Fruit fly (Drosophila melanogaster): ENCODE data around the gene Gyc89Db.

Gene Gyc89Db

DNA sequence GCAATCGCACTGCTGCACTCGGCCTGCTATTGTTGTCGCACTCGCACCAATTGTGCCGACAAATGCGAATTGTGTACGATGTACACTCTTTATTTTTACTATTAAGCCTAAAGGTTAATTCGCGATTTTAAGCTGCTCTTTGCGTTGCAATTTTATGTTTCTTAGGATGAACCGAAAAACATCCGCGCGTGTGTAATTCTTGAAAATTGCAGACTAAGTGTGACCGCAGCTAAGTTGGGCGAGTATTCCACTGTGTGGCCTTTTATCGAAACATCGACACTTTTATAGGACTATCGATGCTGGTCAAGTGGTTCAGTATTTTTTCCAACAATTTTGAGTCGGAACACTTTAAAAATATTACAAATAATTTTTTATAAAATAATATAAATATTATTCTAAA is 23.3 kb upstream of the Gyc89Db start, which contains the start of gene Pak3 (continued):
- TF ChIP-seq CG10979 (tag; optimal IDR thresholded peaks at IDR 0.05), result no peak
- no peak for TF ChIP-seq corto (GFP tag; optimal IDR thresholded peaks at IDR 0.05)
- no peak for TF ChIP-seq otp (GFP tag; IDR thresholded peaks at IDR 0.05)
- TF ChIP-seq ind (GFP tag; optimal IDR thresholded peaks at IDR 0.05), result no peak
- TF ChIP-seq MESR4 (GFP tag; optimal IDR thresholded peaks at IDR 0.05), result peak; percentile 74
- no peak for TF ChIP-seq B-H2 (GFP tag; optimal IDR thresholded peaks at IDR 0.05)
- no peak for TF ChIP-seq Oaz (GFP tag; IDR thresholded peaks at IDR 0.05)
- TF ChIP-seq ara (GFP tag; IDR thresholded peaks at IDR 0.05), result no peak
- no peak for TF ChIP-seq CG17361 (GFP tag; IDR thresholded peaks at IDR 0.05)
- no peak for TF ChIP-seq CG3995 (GFP tag; optimal IDR thresholded peaks at IDR 0.05)
- TF ChIP-seq CG14860 (GFP tag; IDR thresholded peaks at IDR 0.05; ENCODE audit: partially characterized antibody), result peak; percentile 53; the same call in 1 of the 3 replicates
- no peak for TF ChIP-seq Bteb2 (GFP tag; optimal IDR thresholded peaks at IDR 0.05)
- TF ChIP-seq CG12236 (GFP tag; optimal IDR thresholded peaks at IDR 0.05), result no peak
- TF ChIP-seq nerfin-1 (tag; optimal IDR thresholded peaks at IDR 0.05), result no peak
- TF ChIP-seq CG2199 (GFP tag; IDR thresholded peaks at IDR 0.05), result no peak
- 0 out of 3 replicates have a peak, but pooled peaks have one; percentile 33 for TF ChIP-seq CG34422 (GFP tag; IDR thresholded peaks at IDR 0.05)
- TF ChIP-seq Med (GFP tag), result peak; percentile 79
- no peak for TF ChIP-seq hth (optimal IDR thresholded peaks at IDR 0.05)
- TF ChIP-seq mld (GFP tag; IDR thresholded peaks at IDR 0.05; ENCODE audit: partially characterized antibody), result peak; percentile 45; the same call in 1 of the 3 replicates
- peak; percentile 86 for TF ChIP-seq CG9797 (GFP tag; optimal IDR thresholded peaks at IDR 0.05)
- TF ChIP-seq Spps (tag; optimal IDR thresholded peaks at IDR 0.05), result no peak
- TF ChIP-seq Sry-δ (GFP tag; optimal IDR thresholded peaks at IDR 0.05), result peak; percentile 37
- TF ChIP-seq CG17612 (GFP tag; IDR thresholded peaks at IDR 0.05), result no peak
- peak; percentile 43 for TF ChIP-seq CG2712 (tag; optimal IDR thresholded peaks at IDR 0.05)
- TF ChIP-seq nom (GFP tag; optimal IDR thresholded peaks at IDR 0.05), result peak; percentile 2
- TF ChIP-seq Nf-YA (GFP tag; IDR thresholded peaks at IDR 0.05), result no peak
- TF ChIP-seq Ptx1 (GFP tag; IDR thresholded peaks at IDR 0.05), result no peak
- TF ChIP-seq grau (tag; optimal IDR thresholded peaks at IDR 0.05), result no peak
- TF ChIP-seq Ravus (GFP tag; IDR thresholded peaks at IDR 0.05), result no peak
- TF ChIP-seq sd (tag; optimal IDR thresholded peaks at IDR 0.05), result no peak
- no peak for TF ChIP-seq tin (GFP tag; optimal IDR thresholded peaks at IDR 0.05)
- TF ChIP-seq CG7928 (GFP tag; optimal IDR thresholded peaks at IDR 0.05), result peak; percentile 3
- peak; percentile 40 for TF ChIP-seq ewg (GFP tag; optimal IDR thresholded peaks at IDR 0.05)
- no peak for TF ChIP-seq Poxn (GFP tag; IDR thresholded peaks at IDR 0.05)
- TF ChIP-seq dimm (GFP tag; IDR thresholded peaks at IDR 0.05), result no peak
- TF ChIP-seq Hand (GFP tag; optimal IDR thresholded peaks at IDR 0.05), result no peak
- TF ChIP-seq CG31441 (GFP tag; IDR thresholded peaks at IDR 0.05), result no peak
- TF ChIP-seq CG12391 (tag; optimal IDR thresholded peaks at IDR 0.05), result peak; percentile 36
- TF ChIP-seq CG9932 (GFP tag; IDR thresholded peaks at IDR 0.05), result peak; percentile 32; the same call in 1 of the 2 replicates
- no peak for TF ChIP-seq CG8359 (GFP tag; optimal IDR thresholded peaks at IDR 0.05; ENCODE audit: borderline replicate concordance)
- no peak for TF ChIP-seq bigmax (GFP tag; optimal IDR thresholded peaks at IDR 0.05)
- TF ChIP-seq dan (GFP tag; IDR thresholded peaks at IDR 0.05), result no peak
- TF ChIP-seq pzg (GFP tag; optimal IDR thresholded peaks at IDR 0.05), result peak; percentile 85
- no peak for TF ChIP-seq CG15073 (GFP tag; optimal IDR thresholded peaks at IDR 0.05)
- peak; percentile 51; the same call in 1 of the 2 replicates for TF ChIP-seq ato (GFP tag; IDR thresholded peaks at IDR 0.05; ENCODE audit: partially characterized antibody)
- TF ChIP-seq CG10267 (tag; optimal IDR thresholded peaks at IDR 0.05), result peak; percentile 56
- TF ChIP-seq Sin3A (optimal IDR thresholded peaks at IDR 0.05), result peak; percentile 10
- TF ChIP-seq CG18476 (GFP tag; optimal IDR thresholded peaks at IDR 0.05), result no peak
- no peak for TF ChIP-seq ftz-f1 (GFP tag; optimal IDR thresholded peaks at IDR 0.05)
- no peak for TF ChIP-seq CG10543 (GFP tag; optimal IDR thresholded peaks at IDR 0.05)
- TF ChIP-seq CG1529 (GFP tag; optimal IDR thresholded peaks at IDR 0.05), result no peak
- no peak for TF ChIP-seq yki (optimal IDR thresholded peaks at IDR 0.05)

Measured in whole organism, embryonic.